Fruit fly (Drosophila melanogaster): ENCODE results near the gene Skel.

- no peak for TF ChIP-seq psq (optimal IDR thresholded peaks at IDR 0.05)
- no peak for TF ChIP-seq CG8478 (optimal IDR thresholded peaks at IDR 0.05)
- TF ChIP-seq usp (GFP tag; optimal IDR thresholded peaks at IDR 0.05): no peak
- no peak for TF ChIP-seq EcR (GFP tag; optimal IDR thresholded peaks at IDR 0.05)
- no peak for TF ChIP-seq Dll (optimal IDR thresholded peaks at IDR 0.05)
These were observed 1.4 kb downstream of the Skel start for dm6 chr3R:10688160-10688559.
